Fruit fly (Drosophila melanogaster) whole organism, embryonic: ENCODE results near the gene CG3984.

Experiments
- Ada2b ChIP-seq: fragments of 200-800 bp; sonication (Bioruptor generic); IDR thresholded peaks from 2 replicates; pipeline ENCODE4 v1.3.6; 2022; ENCODE audit warnings: missing biosample characterization, missing genetic modification characterization
- Antp ChIP-seq: fragments of 200-800 bp; sonication (Bioruptor generic); optimal IDR thresholded peaks from 3 replicates; lab custom pipeline; 2016; ENCODE audit warnings: missing biosample characterization, missing genetic modification characterization
- Atf3 ChIP-seq: fragments of 200-800 bp; sonication (Bioruptor generic); optimal IDR thresholded peaks from 3 replicates; lab custom pipeline; 2016; ENCODE audit warnings: missing biosample characterization, missing genetic modification characterization
- CG11085 ChIP-seq: fragments of 200-800 bp; sonication (Bioruptor generic); IDR thresholded peaks from 2 replicates; pipeline ENCODE4 v1.3.6; 2022; ENCODE audit warnings: missing biosample characterization, missing genetic modification characterization
- CG11398 ChIP-seq: fragments of 200-800 bp; sonication (Bioruptor generic); optimal IDR thresholded peaks from 2 replicates; lab custom pipeline; 2016; ENCODE audit warnings: missing biosample characterization, missing genetic modification characterization
- CG15601 ChIP-seq: fragments of 200-800 bp; sonication (Bioruptor generic); optimal IDR thresholded peaks from 3 replicates; lab custom pipeline; 2019; ENCODE audit warnings: missing biosample characterization, mild to moderate bottlenecking, missing genetic modification characterization, moderate library complexity
- CG17328 ChIP-seq: fragments of 200-800 bp; sonication (Bioruptor generic); IDR thresholded peaks from 2 replicates; pipeline ENCODE4 v1.3.6; 2022; ENCODE audit warnings: missing biosample characterization, missing genetic modification characterization
- CG17829 ChIP-seq: fragments of 200-800 bp; optimal IDR thresholded peaks from 2 replicates; lab custom pipeline; 2019; ENCODE audit warnings: missing biosample characterization, mild to moderate bottlenecking, missing genetic modification characterization, moderate library complexity
- CG18599 ChIP-seq: fragments of 200-800 bp; sonication (Bioruptor generic); optimal IDR thresholded peaks from 3 replicates; lab custom pipeline; 2017; ENCODE audit warnings: missing biosample characterization, missing genetic modification characterization, mild to moderate bottlenecking, moderate library complexity, missing genetic modification reagents
- CG31441 ChIP-seq: fragments of 200-800 bp; sonication (Bioruptor generic); IDR thresholded peaks from 2 replicates; pipeline ENCODE4 v1.3.6; 2022; ENCODE audit warnings: missing biosample characterization, missing genetic modification characterization
- CG3281 ChIP-seq: fragments of 200-800 bp; sonication (Bioruptor generic); optimal IDR thresholded peaks from 3 replicates; lab custom pipeline; 2017; ENCODE audit warnings: missing biosample characterization, mild to moderate bottlenecking, missing genetic modification characterization
- CG34422 ChIP-seq: fragments of 200-800 bp; sonication (Bioruptor generic); IDR thresholded peaks from 3 replicates; pipeline ENCODE4 v1.3.6; 2022; ENCODE audit warnings: missing biosample characterization, missing genetic modification characterization
- CG4820 ChIP-seq: fragments of 200-800 bp; sonication (Bioruptor generic); optimal IDR thresholded peaks from 3 replicates; lab custom pipeline; 2016; ENCODE audit warnings: missing biosample characterization, missing genetic modification characterization
- CG5180 ChIP-seq: fragments of 200-800 bp; sonication (Bioruptor generic); optimal IDR thresholded peaks from 3 replicates; lab custom pipeline; 2017; ENCODE audit warnings: missing biosample characterization, missing genetic modification characterization, mild to moderate bottlenecking, moderate library complexity, missing genetic modification reagents
- CG5953 ChIP-seq: fragments of 200-800 bp; sonication (Bioruptor generic); IDR thresholded peaks from 2 replicates; pipeline ENCODE4 v1.3.6; 2022; ENCODE audit warnings: missing biosample characterization, missing genetic modification characterization
- CG6175 ChIP-seq: fragments of 200-800 bp; sonication (Bioruptor generic); IDR thresholded peaks from 3 replicates; pipeline ENCODE4 v1.3.6; 2022; ENCODE audit warnings: missing biosample characterization, missing genetic modification characterization
- CG7963 ChIP-seq: fragments of 200-800 bp; sonication (Bioruptor generic); IDR thresholded peaks from 3 replicates; pipeline ENCODE4 v1.3.6; 2022; ENCODE audit warnings: missing biosample characterization, missing genetic modification characterization; ENCODE audit not compliant: partially characterized antibody
- CG7987 ChIP-seq: fragments of 200-800 bp; sonication (Bioruptor generic); optimal IDR thresholded peaks from 2 replicates; lab custom pipeline; 2018; ENCODE audit warnings: missing biosample characterization, mild to moderate bottlenecking, missing genetic modification characterization, moderate library complexity
- CG9215 ChIP-seq: fragments of 200-800 bp; sonication (Bioruptor generic); IDR thresholded peaks from 2 replicates; pipeline ENCODE4 v1.3.6; 2022; ENCODE audit warnings: missing biosample characterization, missing genetic modification characterization
- Deaf1 ChIP-seq: fragments of 200-800 bp; optimal IDR thresholded peaks from 3 replicates; lab custom pipeline; 2019; ENCODE audit warnings: missing biosample characterization, mild to moderate bottlenecking, missing genetic modification characterization, moderate library complexity
- Ets97D ChIP-seq: fragments of 200-800 bp; sonication (Bioruptor generic); optimal IDR thresholded peaks from 3 replicates; lab custom pipeline; 2016; ENCODE audit warnings: missing biosample characterization, missing genetic modification characterization
- HLH4C ChIP-seq: fragments of 200-800 bp; sonication (Bioruptor generic); IDR thresholded peaks from 3 replicates; pipeline ENCODE4 v1.3.6; 2022; ENCODE audit warnings: missing biosample characterization, missing genetic modification characterization; ENCODE audit not compliant: partially characterized antibody
- MTF-1 ChIP-seq: fragments of 200-800 bp; sonication (Bioruptor generic); optimal IDR thresholded peaks from 2 replicates; lab custom pipeline; 2018; ENCODE audit warnings: missing biosample characterization, mild to moderate bottlenecking, missing genetic modification characterization, borderline replicate concordance
- Med ChIP-seq: fragments of 200-800 bp; sonication (Bioruptor generic); peaks from one replicate; lab custom pipeline; 2016; ENCODE audit warnings: missing biosample characterization, missing genetic modification characterization, mild to moderate bottlenecking, inconsistent platforms, moderate library complexity
- Ravus ChIP-seq: fragments of 200-800 bp; sonication (Bioruptor generic); IDR thresholded peaks from 2 replicates; pipeline ENCODE4 v1.3.6; 2022; ENCODE audit warnings: missing biosample characterization, missing genetic modification characterization
- Sin3A ChIP-seq: fragments of >200 bp; optimal IDR thresholded peaks from 2 replicates; lab custom pipeline; 2018
- Sox102F ChIP-seq: fragments of 200-800 bp; sonication (Bioruptor generic); optimal IDR thresholded peaks from 2 replicates; lab custom pipeline; 2018; ENCODE audit warnings: missing biosample characterization, mild to moderate bottlenecking, missing genetic modification characterization, moderate library complexity
- Ssrp ChIP-seq: fragments of 200-800 bp; sonication (Bioruptor generic); optimal IDR thresholded peaks from 2 replicates; lab custom pipeline; 2018; ENCODE audit warnings: missing biosample characterization, mild to moderate bottlenecking, missing genetic modification characterization, moderate library complexity
- aop ChIP-seq: fragments of 200-800 bp; sonication (Bioruptor generic); IDR thresholded peaks from 2 replicates; pipeline ENCODE4 v1.3.6; 2022; ENCODE audit warnings: missing biosample characterization, missing genetic modification characterization
- cg ChIP-seq: fragments of 200-800 bp; sonication (Bioruptor generic); optimal IDR thresholded peaks from 3 replicates; lab custom pipeline; 2019; ENCODE audit warnings: missing biosample characterization, mild to moderate bottlenecking, missing genetic modification characterization, moderate library complexity
- chm ChIP-seq: fragments of 200-800 bp; sonication (Bioruptor generic); IDR thresholded peaks from 2 replicates; pipeline ENCODE4 v1.3.6; 2022; ENCODE audit warnings: missing biosample characterization, missing genetic modification characterization
- en ChIP-seq: fragments of 200-800 bp; sonication (Bioruptor generic); optimal IDR thresholded peaks from 2 replicates; lab custom pipeline; 2016; ENCODE audit warnings: missing biosample characterization, missing genetic modification characterization
- ftz-f1 ChIP-seq: fragments of 200-800 bp; sonication (Bioruptor generic); optimal IDR thresholded peaks from 2 replicates; lab custom pipeline; 2016; ENCODE audit warnings: missing biosample characterization, missing genetic modification characterization
- gfzf ChIP-seq: fragments of 200-800 bp; sonication (Bioruptor generic); optimal IDR thresholded peaks from 2 replicates; lab custom pipeline; 2016; ENCODE audit warnings: missing biosample characterization, mild to moderate bottlenecking, missing genetic modification characterization, moderate library complexity
- gsb-n ChIP-seq: fragments of 200-800 bp; sonication (Bioruptor generic); optimal IDR thresholded peaks from 3 replicates; lab custom pipeline; 2018; ENCODE audit warnings: missing biosample characterization, mild to moderate bottlenecking, missing genetic modification characterization
- gt ChIP-seq: fragments of 200-800 bp; sonication (Bioruptor generic); IDR thresholded peaks from 2 replicates; pipeline ENCODE4 v1.3.6; 2022; ENCODE audit warnings: missing biosample characterization, missing genetic modification characterization
- h ChIP-seq: fragments of >200 bp; optimal IDR thresholded peaks from 2 replicates; lab custom pipeline; 2017
- otp ChIP-seq: fragments of 200-800 bp; sonication (Bioruptor generic); IDR thresholded peaks from 3 replicates; pipeline ENCODE4, ENCODE4 v1.3.6; 2022; ENCODE audit warnings: missing biosample characterization, missing genetic modification characterization
- prd ChIP-seq, 3 experiments: fragments of >200 bp in 2 of 3; fragments of 200-800 bp in 1 of 3; sonication (Bioruptor generic) in 1 of 3; optimal IDR thresholded peaks in 2 of 3; IDR thresholded peaks in 1 of 3; 2 replicates in 2 of 3; 3 replicates in 1 of 3; pipeline versions ENCODE4 v1.3.6 to Lab custom; 2017 to 2022; ENCODE audit warnings: missing biosample characterization in 1 of 3, missing genetic modification characterization in 1 of 3
- psq ChIP-seq: fragments of 200-800 bp; sonication (Bioruptor generic); optimal IDR thresholded peaks from 2 replicates; lab custom pipeline; 2017; ENCODE audit warnings: missing biosample characterization, missing genetic modification characterization
- row ChIP-seq: fragments of 200-800 bp; sonication (Bioruptor generic); IDR thresholded peaks from 3 replicates; pipeline ENCODE4 v1.3.6; 2022; ENCODE audit warnings: missing biosample characterization, missing genetic modification characterization
- run ChIP-seq: fragments of 200-800 bp; sonication (Bioruptor generic); optimal IDR thresholded peaks from 3 replicates; lab custom pipeline; 2018; ENCODE audit warnings: missing biosample characterization, mild to moderate bottlenecking, missing genetic modification characterization
- salm ChIP-seq: fragments of 200-800 bp; sonication (Bioruptor generic); optimal IDR thresholded peaks from 2 replicates; lab custom pipeline; 2018; ENCODE audit warnings: missing biosample characterization, mild to moderate bottlenecking, missing genetic modification characterization
- sens ChIP-seq: fragments of 200-800 bp; sonication (Bioruptor generic); peaks from one replicate; lab custom pipeline; 2016; ENCODE audit warnings: missing biosample characterization, missing genetic modification characterization
- sqz ChIP-seq: fragments of 200-800 bp; sonication (Bioruptor generic); optimal IDR thresholded peaks from 3 replicates; lab custom pipeline; 2018; ENCODE audit warnings: missing biosample characterization, mild to moderate bottlenecking, missing genetic modification characterization
- sr ChIP-seq: fragments of 200-800 bp; sonication (Bioruptor generic); IDR thresholded peaks from 3 replicates; pipeline ENCODE4 v1.3.6; 2022; ENCODE audit warnings: missing biosample characterization, missing genetic modification characterization
- stwl ChIP-seq: fragments of 200-800 bp; sonication (Bioruptor generic); optimal IDR thresholded peaks from 3 replicates; lab custom pipeline; 2018; ENCODE audit warnings: missing biosample characterization, mild to moderate bottlenecking, missing genetic modification characterization, moderate library complexity
- trem ChIP-seq: fragments of 200-800 bp; optimal IDR thresholded peaks from 3 replicates; lab custom pipeline; 2019; ENCODE audit warnings: missing biosample characterization, mild to moderate bottlenecking, missing genetic modification characterization, moderate library complexity
- tup ChIP-seq: fragments of 200-800 bp; sonication (Bioruptor generic); optimal IDR thresholded peaks from 2 replicates; lab custom pipeline; 2016; ENCODE audit warnings: missing biosample characterization, mild to moderate bottlenecking, missing genetic modification characterization, moderate library complexity
- vvl ChIP-seq: fragments of 200-800 bp; sonication (Bioruptor generic); IDR thresholded peaks from 2 replicates; pipeline ENCODE4 v1.3.6; 2022; ENCODE audit warnings: missing biosample characterization, missing genetic modification characterization

CG3984 gene

DNA sequence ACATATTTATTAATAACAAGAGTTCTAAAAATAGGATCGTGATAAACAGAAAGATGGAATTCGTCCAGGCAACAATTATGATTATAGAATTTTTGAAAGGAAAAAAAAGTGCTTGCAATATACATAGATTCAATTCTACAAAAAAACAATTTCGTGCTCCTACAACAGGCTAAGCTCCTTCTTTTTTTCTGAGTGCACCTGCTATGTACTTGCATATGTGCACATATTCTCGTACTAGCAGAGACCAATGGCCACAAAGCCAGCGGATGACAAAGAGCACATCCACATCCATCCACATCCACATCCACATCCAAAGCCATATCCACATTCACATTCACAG lies 47.1 kb upstream of the CG3984 start (continued):
- no peak for TF ChIP-seq CG9215 (GFP tag; lab: Robert Waterston, UW)
- TF ChIP-seq CG7987: no peak
- peak; percentile 21; the same call in 1 of the 2 replicates for TF ChIP-seq CG17328 (GFP tag; lab: Robert Waterston, UW)
- no peak for TF ChIP-seq gt (GFP tag; lab: Robert Waterston, UW)
- peak; percentile 9 for TF ChIP-seq CG3281 (GFP tag; lab: Kevin White, UChicago)
- TF ChIP-seq Sox102F (GFP tag; lab: Kevin White, UChicago): peak; percentile 14
- no peak for TF ChIP-seq prd (optimal IDR thresholded peaks at IDR 0.05; lab: Kevin White, UChicago)
- no peak for TF ChIP-seq prd (GFP tag; IDR thresholded peaks at IDR 0.05; lab: Robert Waterston, UW)
- TF ChIP-seq Ets97D: no peak
- TF ChIP-seq HLH4C (GFP tag; lab: Robert Waterston, UW): no peak
- TF ChIP-seq otp (GFP tag; lab: Robert Waterston, UW): no peak
- no peak for TF ChIP-seq sr
- no peak for TF ChIP-seq CG31441 (GFP tag; lab: Robert Waterston, UW)
- no peak for TF ChIP-seq CG11398 (GFP tag; lab: Kevin White, UChicago)
- no peak for TF ChIP-seq gfzf (GFP tag; lab: Kevin White, UChicago)
- TF ChIP-seq CG5953 (GFP tag; lab: Robert Waterston, UW): no peak
- no peak for TF ChIP-seq MTF-1

DNA sequence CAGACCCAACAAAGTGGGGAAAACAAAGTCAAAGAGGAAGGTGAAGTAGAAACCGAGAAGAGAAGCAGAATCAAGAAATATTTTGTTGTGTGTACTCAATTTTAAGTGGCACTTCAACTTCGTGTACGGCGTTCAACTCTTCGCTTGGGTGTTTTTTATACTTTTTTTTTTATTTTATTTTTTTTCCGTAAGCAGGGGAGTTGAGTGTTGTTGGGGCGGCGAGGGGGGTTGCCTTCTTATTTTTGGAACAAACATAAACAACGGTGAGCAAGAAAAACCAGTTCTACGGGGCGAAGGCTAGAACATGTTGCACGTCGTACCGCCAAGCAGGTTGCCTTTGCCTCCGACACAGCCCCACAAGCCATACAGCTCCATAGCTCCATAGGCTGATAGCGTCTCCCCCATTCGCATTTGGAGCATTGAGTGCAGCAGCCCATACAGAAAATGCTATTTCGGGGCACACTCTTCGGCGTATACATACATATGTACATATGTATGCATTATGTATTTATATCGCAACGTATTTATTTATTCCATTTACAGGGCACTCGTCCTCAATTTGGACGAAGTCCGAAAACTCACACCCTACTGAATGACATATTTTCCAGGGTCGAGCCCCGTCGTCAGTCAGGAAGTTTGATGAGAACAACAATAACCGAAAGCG lies 45.1 kb upstream of the CG3984 start:
- TF ChIP-seq CG18599 (GFP tag; lab: Kevin White, UChicago): peak; percentile 8
- no peak for TF ChIP-seq h (lab: Kevin White, UChicago)
- no peak for TF ChIP-seq Ssrp
- TF ChIP-seq Ada2b: no peak
- peak; percentile 96 for TF ChIP-seq CG5180 (GFP tag; lab: Kevin White, UChicago)
- TF ChIP-seq Sin3A (lab: Kevin White, UChicago): no peak
- peak; percentile 4 for TF ChIP-seq tup (GFP tag; lab: Kevin White, UChicago)
- no peak for TF ChIP-seq salm (tag; lab: Kevin White, UChicago)
- 0 out of 2 replicates have a peak, but pooled peaks have one; percentile 45 for TF ChIP-seq chm (GFP tag; lab: Robert Waterston, UW)
- peak; percentile 85 for TF ChIP-seq CG15601 (tag; lab: Kevin White, UChicago)
- no peak for TF ChIP-seq stwl (tag; lab: Kevin White, UChicago)
- TF ChIP-seq Atf3 (GFP tag; lab: Kevin White, UChicago): no peak
- no peak; the same call in 2 of the 3 replicates for TF ChIP-seq row (GFP tag; lab: Robert Waterston, UW)
- TF ChIP-seq sqz (GFP tag; lab: Kevin White, UChicago): peak; percentile 97
- no peak for TF ChIP-seq Ravus (GFP tag; lab: Robert Waterston, UW)
- no peak for TF ChIP-seq CG17829 (tag; lab: Kevin White, UChicago)
- TF ChIP-seq Deaf1 (tag; lab: Kevin White, UChicago): no peak
- TF ChIP-seq cg (GFP tag; lab: Kevin White, UChicago): peak; percentile 31
- no peak for TF ChIP-seq en
- no peak for TF ChIP-seq aop (GFP tag; lab: Robert Waterston, UW)
- TF ChIP-seq vvl (GFP tag; lab: Robert Waterston, UW): 0 out of 2 replicates have a peak, but pooled peaks have one; percentile 10
- TF ChIP-seq CG7963 (GFP tag; lab: Robert Waterston, UW): 0 out of 3 replicates have a peak, but pooled peaks have one; percentile 31
- TF ChIP-seq psq (GFP tag; lab: Kevin White, UChicago): peak; percentile 17
- peak; percentile 34 for TF ChIP-seq sens (GFP tag; lab: Kevin White, UChicago)
- TF ChIP-seq trem (tag; lab: Kevin White, UChicago): no peak
- no peak for TF ChIP-seq CG11085 (GFP tag; lab: Robert Waterston, UW)
- TF ChIP-seq run (tag; lab: Kevin White, UChicago): no peak
- no peak for TF ChIP-seq Antp (GFP tag; lab: Kevin White, UChicago)
- no peak for TF ChIP-seq gsb-n (tag; lab: Kevin White, UChicago)
- TF ChIP-seq CG34422: 0 out of 3 replicates have a peak, but pooled peaks have one; percentile 22
- TF ChIP-seq Med: peak; percentile 0
- TF ChIP-seq prd (optimal IDR thresholded peaks at IDR 0.05; lab: Kevin White, UChicago): no peak
- TF ChIP-seq prd (GFP tag; IDR thresholded peaks at IDR 0.05; lab: Robert Waterston, UW): no peak
- TF ChIP-seq CG6175 (GFP tag; lab: Robert Waterston, UW): peak; percentile 78; the same call in 2 of the 3 replicates
- no peak for TF ChIP-seq CG4820 (GFP tag; lab: Kevin White, UChicago)
- TF ChIP-seq ftz-f1: no peak
